Fruit fly (Drosophila melanogaster) whole organism, pupa: Measurements from ENCODE around the gene sqh.

Experiments used
- CG10348 ChIP-seq: fragments of 200-800 bp; sonication (Bioruptor generic); IDR thresholded peaks from 2 replicates; pipeline ENCODE4 v1.3.6; 2022; ENCODE audit warnings: missing biosample characterization, missing genetic modification characterization
- CG12605 ChIP-seq: fragments of 200-800 bp; sonication (Bioruptor generic); IDR thresholded peaks from 2 replicates; pipeline ENCODE4 v1.3.6; 2022; ENCODE audit warnings: missing biosample characterization, missing genetic modification characterization
- CG13204 ChIP-seq: fragments of 200-800 bp; sonication (Bioruptor generic); optimal IDR thresholded peaks from 2 replicates; lab custom pipeline; 2018; ENCODE audit warnings: missing biosample characterization, mild to moderate bottlenecking, missing genetic modification characterization, moderate library complexity
- CG14655 ChIP-seq: fragments of 200-800 bp; sonication (Bioruptor generic); optimal IDR thresholded peaks from 3 replicates; lab custom pipeline; 2017; ENCODE audit warnings: mild to moderate bottlenecking, missing biosample characterization, missing genetic modification reagents, missing genetic modification characterization
- CG15710 ChIP-seq: fragments of 200-800 bp; sonication (Bioruptor generic); optimal IDR thresholded peaks from 2 replicates; lab custom pipeline; 2018; ENCODE audit warnings: missing biosample characterization, mild to moderate bottlenecking, missing genetic modification characterization, moderate library complexity
- CG17806 ChIP-seq: fragments of 200-800 bp; sonication (Bioruptor generic); optimal IDR thresholded peaks from 2 replicates; lab custom pipeline; 2018; ENCODE audit warnings: missing biosample characterization, mild to moderate bottlenecking, missing genetic modification characterization, moderate library complexity
- CG32121 ChIP-seq: fragments of 200-800 bp; sonication (Bioruptor generic); IDR thresholded peaks from 2 replicates; pipeline ENCODE4 v1.3.6; 2022; ENCODE audit warnings: missing biosample characterization, missing genetic modification characterization
- CG34367 ChIP-seq: fragments of 200-800 bp; sonication (Bioruptor generic); optimal IDR thresholded peaks from 2 replicates; lab custom pipeline; 2018; ENCODE audit warnings: missing biosample characterization, mild to moderate bottlenecking, missing genetic modification characterization
- CG4496 ChIP-seq: fragments of 200-800 bp; sonication (Bioruptor generic); IDR thresholded peaks from 3 replicates; pipeline ENCODE4 v1.3.6; 2022; ENCODE audit warnings: missing biosample characterization, missing genetic modification characterization
- CG8159 ChIP-seq: fragments of 200-800 bp; sonication (Bioruptor generic); optimal IDR thresholded peaks from 3 replicates; lab custom pipeline; 2018; ENCODE audit warnings: missing biosample characterization, mild to moderate bottlenecking, missing genetic modification characterization, moderate library complexity
- CG8301 ChIP-seq: fragments of 200-800 bp; sonication (Bioruptor generic); optimal IDR thresholded peaks from 2 replicates; lab custom pipeline; 2018; ENCODE audit warnings: missing biosample characterization, mild to moderate bottlenecking, missing genetic modification characterization
- CG9948 ChIP-seq: fragments of 200-800 bp; sonication (Bioruptor generic); optimal IDR thresholded peaks from 2 replicates; lab custom pipeline; 2018; ENCODE audit warnings: missing biosample characterization, mild to moderate bottlenecking, missing genetic modification characterization, moderate library complexity
- D1 ChIP-seq: fragments of 200-800 bp; sonication (Bioruptor generic); optimal IDR thresholded peaks from 2 replicates; lab custom pipeline; 2018; ENCODE audit warnings: missing biosample characterization, mild to moderate bottlenecking, missing genetic modification characterization, moderate library complexity
- EcR ChIP-seq: fragments of 200-800 bp; sonication (Bioruptor generic); optimal IDR thresholded peaks from 3 replicates; lab custom pipeline; 2019; ENCODE audit warnings: missing biosample characterization, missing genetic modification characterization, mild to moderate bottlenecking, moderate library complexity, missing genetic modification reagents
- Ets98B ChIP-seq: fragments of 200-800 bp; sonication (Bioruptor generic); IDR thresholded peaks from 2 replicates; pipeline ENCODE4 v1.3.6; 2022; ENCODE audit warnings: missing biosample characterization, missing genetic modification characterization
- Pif1A ChIP-seq: fragments of 200-800 bp; sonication (Bioruptor generic); optimal IDR thresholded peaks from 3 replicates; lab custom pipeline; 2016; ENCODE audit warnings: missing biosample characterization, missing genetic modification characterization
- Pif1B ChIP-seq: fragments of 200-800 bp; sonication (Bioruptor generic); optimal IDR thresholded peaks from 3 replicates; lab custom pipeline; 2016; ENCODE audit warnings: missing biosample characterization, missing genetic modification characterization
- Snoo ChIP-seq: fragments of 200-800 bp; sonication (Bioruptor generic); optimal IDR thresholded peaks from 3 replicates; lab custom pipeline; 2017; ENCODE audit warnings: missing biosample characterization, mild to moderate bottlenecking, missing genetic modification characterization, inconsistent platforms
- fd96Ca ChIP-seq: fragments of 200-800 bp; sonication (Bioruptor generic); IDR thresholded peaks from 3 replicates; pipeline ENCODE4 v1.3.6; 2022; ENCODE audit warnings: missing biosample characterization, missing genetic modification characterization
- gl ChIP-seq: fragments of 200-800 bp; sonication (Bioruptor generic); optimal IDR thresholded peaks from 2 replicates; lab custom pipeline; 2018; ENCODE audit warnings: missing biosample characterization, mild to moderate bottlenecking, missing genetic modification characterization
- rn ChIP-seq: fragments of 200-800 bp; sonication (Bioruptor generic); IDR thresholded peaks from 2 replicates; pipeline ENCODE4 v1.3.6; 2022; ENCODE audit warnings: missing biosample characterization, missing genetic modification characterization

The sqh gene

DNA sequence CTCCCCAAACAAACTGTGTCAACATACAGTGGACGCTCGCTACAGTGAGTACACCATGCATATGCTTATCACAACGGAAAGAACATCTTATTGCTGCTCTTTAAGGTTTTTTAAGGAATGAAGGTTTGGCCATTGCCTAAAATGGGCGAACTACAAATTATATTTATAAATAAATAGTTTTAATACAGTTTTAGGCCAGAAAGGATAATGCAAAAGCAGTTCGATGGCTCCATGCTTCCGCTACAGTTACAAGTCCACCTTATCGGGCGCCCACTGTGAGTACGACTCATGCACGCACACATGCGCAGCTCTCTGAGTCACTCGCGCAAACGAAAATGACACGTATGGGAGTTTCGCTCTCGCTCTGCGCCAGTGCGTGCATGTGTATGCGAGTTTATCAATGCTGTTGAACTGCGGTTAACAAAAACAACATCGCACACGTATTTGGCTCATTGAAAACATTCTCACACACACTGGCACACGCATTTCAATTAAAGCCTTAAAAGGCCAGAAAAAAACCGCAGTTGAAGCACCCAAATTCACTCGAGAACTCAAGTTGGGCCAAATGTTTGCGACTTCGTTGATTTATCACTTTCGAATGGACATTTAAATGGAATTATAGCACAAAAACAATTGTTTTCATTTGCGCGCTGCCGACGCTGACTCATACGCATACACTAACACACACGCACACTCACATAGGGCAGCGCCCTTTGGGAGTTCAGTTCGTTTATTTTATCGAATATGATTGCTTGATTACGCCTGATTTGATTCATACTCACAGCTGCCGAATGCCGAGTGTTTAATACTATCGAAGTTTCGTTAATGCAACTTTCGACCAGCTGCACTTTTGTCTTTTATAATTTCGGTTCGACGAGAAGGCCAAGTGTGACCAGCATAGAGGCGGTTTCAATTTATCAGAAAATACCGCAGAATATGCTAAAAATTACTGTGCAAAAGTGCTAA lies at the start of gene sqh:
Gene sqh, minus strand, starts transcription at position 916 of the 966 bp plus-strand sequence.
- peak; percentile 66 for TF ChIP-seq gl
- TF ChIP-seq rn: peak; percentile 78
- no peak for TF ChIP-seq CG13204
- TF ChIP-seq CG8159 (tag; lab: Kevin White, UChicago): peak; percentile 81
- peak; percentile 91 for TF ChIP-seq Ets98B (GFP tag; lab: Robert Waterston, UW)
- TF ChIP-seq CG9948: peak; percentile 82
- TF ChIP-seq Pif1B (GFP tag; lab: Kevin White, UChicago): peak; percentile 87
- TF ChIP-seq CG15710 (tag; lab: Kevin White, UChicago): peak; percentile 86
- peak; percentile 66 for TF ChIP-seq CG17806
- peak; percentile 87 for TF ChIP-seq CG14655 (GFP tag; lab: Kevin White, UChicago)
- peak; percentile 76 for TF ChIP-seq CG12605 (GFP tag; lab: Robert Waterston, UW)
- peak; percentile 84 for TF ChIP-seq Pif1A (GFP tag; lab: Kevin White, UChicago)
- TF ChIP-seq CG10348 (GFP tag; lab: Robert Waterston, UW): peak; percentile 80
- TF ChIP-seq CG32121 (GFP tag; lab: Robert Waterston, UW): peak; percentile 95
- peak; percentile 85 for TF ChIP-seq Snoo (tag; lab: Kevin White, UChicago)
- peak; percentile 94 for TF ChIP-seq EcR (GFP tag; lab: Kevin White, UChicago)
- TF ChIP-seq D1 (tag; lab: Kevin White, UChicago): no peak
- peak; percentile 75 for TF ChIP-seq CG34367 (tag; lab: Kevin White, UChicago)
- peak; percentile 82 for TF ChIP-seq CG8301 (tag; lab: Kevin White, UChicago)
- peak; percentile 96 for TF ChIP-seq fd96Ca (GFP tag; lab: Robert Waterston, UW)
- peak; percentile 94 for TF ChIP-seq CG4496

DNA sequence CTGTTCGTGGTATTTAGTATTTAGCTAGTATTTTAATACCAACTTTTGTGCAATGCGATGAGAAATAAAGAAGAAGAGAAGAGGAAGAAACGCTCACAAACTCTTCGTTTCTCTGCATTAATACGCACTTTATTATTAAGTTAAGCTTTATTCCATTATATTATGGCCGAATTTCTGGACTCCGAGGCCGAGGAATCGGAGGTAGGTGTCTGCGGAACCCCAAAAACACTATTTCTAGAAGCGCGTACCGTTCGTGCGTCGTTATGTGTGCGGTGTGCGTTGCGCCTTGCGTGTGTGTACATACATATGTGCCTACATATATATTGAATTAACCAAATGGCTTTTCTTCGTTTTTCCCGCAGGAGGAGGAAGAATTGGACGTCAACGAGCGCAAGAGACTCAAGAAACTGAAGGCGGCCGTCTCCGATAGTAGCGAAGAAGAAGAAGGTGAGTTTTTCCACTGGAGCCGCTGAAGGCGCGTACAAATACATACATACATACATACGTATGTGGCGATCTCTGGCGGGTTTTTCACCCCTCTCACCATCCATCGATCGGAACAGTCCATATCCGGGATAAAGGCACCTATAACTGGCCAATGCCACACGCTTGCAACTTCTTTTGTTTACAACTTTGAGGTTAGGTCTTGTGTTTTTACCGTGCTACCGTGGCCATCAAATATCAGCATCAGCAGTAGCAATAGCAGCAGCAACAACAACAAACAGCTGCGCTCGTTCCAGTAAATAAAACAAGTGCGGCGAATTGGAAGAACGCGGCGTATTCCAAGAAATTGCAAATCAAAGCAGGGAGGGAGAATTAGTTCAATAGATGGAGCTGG lies 43.0 kb upstream of the sqh start, which contains the start of gene Spt6:
Gene Spt6, plus strand, starts transcription at position 53 of the 838 bp plus-strand sequence.
- TF ChIP-seq CG12605 (GFP tag; lab: Robert Waterston, UW): no peak
- TF ChIP-seq CG13204: no peak
- peak; percentile 9 for TF ChIP-seq EcR (GFP tag; lab: Kevin White, UChicago)
- no peak for TF ChIP-seq CG9948

DNA sequence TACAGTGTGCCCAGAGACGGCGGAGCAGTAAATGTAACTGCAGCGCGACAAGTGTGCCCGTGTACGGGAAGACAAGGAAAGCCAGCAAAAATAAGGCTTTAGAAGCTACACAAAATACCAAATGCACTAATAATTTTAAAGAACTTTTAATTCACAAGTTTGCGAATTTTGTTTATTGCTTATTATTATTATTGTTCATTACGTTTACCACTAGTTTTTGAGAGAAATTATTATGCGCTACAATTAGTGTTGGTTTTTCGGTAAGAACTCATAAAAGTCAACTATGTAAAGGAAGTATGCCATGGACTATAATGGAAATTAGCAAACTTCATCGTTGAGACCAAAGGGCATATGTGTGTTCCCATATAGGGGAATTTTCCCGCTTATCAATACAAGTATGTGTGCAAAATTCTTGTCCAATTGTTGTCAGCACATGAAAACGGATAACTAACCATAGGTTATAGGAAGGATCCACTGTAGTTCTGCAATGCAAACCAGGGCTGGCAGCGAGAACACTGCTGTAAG lies 42.3 kb upstream of the sqh start, which contains the start of gene schlank:
Gene schlank, minus strand, starts transcription at position 42 of the 525 bp plus-strand sequence.
- TF ChIP-seq gl (no peak), CG8159 (tag; lab: Kevin White, UChicago) (peak; percentile 63), CG34367 (tag; lab: Kevin White, UChicago) (peak; percentile 28), Pif1B (GFP tag; lab: Kevin White, UChicago) (no peak), CG17806 (peak; percentile 28), Ets98B (GFP tag; lab: Robert Waterston, UW) (peak; percentile 65), CG15710 (tag; lab: Kevin White, UChicago) (peak; percentile 43), Snoo (tag; lab: Kevin White, UChicago) (peak; percentile 7), CG10348 (GFP tag; lab: Robert Waterston, UW) (no peak), CG8301 (tag; lab: Kevin White, UChicago) (peak; percentile 39), fd96Ca (GFP tag; lab: Robert Waterston, UW) (peak; percentile 74; the same call in 2 of the 3 replicates), rn (0 out of 2 replicates have a peak, but pooled peaks have one; percentile 31), D1 (tag; lab: Kevin White, UChicago) (no peak), CG13204 (no peak), CG14655 (GFP tag; lab: Kevin White, UChicago) (no peak), CG4496 (peak; percentile 82), EcR (GFP tag; lab: Kevin White, UChicago) (no peak), CG32121 (GFP tag; lab: Robert Waterston, UW) (peak; percentile 64), CG12605 (GFP tag; lab: Robert Waterston, UW) (no peak), Pif1A (GFP tag; lab: Kevin White, UChicago) (no peak), CG9948 (peak; percentile 8)

DNA sequence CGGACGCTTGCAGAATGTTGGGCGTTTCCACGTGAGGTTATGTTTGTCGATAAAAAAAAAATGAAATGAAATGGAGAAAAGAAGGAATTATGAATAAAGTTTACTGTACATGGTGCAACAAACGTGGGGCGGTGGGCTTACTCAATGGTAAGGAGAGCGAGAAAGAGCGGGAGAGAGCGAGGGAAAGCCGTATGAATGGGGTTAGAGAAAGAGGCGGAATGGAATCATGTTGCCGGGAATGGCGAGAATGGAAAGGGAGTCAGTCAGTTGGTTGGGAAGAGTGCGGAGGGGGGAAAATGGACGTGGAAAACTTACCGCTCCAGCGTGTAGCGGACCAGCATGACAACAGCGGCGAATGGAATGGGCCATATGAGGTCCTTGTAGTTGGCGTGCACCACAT lies 41.2 kb upstream of the sqh start:
- TF ChIP-seq CG9948: no peak
- TF ChIP-seq CG13204: no peak
- peak; percentile 31; the same call in 1 of the 3 replicates for TF ChIP-seq CG4496

DNA sequence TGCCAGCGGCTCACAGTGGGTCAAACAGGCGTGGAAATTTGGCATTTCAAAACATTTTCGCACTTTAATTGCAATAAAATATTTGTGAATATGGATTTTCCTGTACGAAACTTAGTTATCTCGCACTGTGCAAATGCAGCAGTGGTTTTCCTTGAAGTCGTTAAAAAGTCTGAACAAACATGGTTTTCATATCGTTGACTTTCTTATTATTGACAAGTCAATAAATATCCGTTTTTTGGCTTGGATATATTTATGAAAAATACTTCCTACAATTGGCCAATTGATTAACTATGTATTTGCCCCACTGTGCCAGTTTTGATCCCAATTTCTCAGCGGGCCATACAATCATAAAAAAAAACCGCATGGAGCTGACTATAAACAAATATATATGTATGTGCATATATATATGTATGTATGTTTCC lies 40.5 kb upstream of the sqh start:
- TF ChIP-seq CG8301 (tag; lab: Kevin White, UChicago): peak; percentile 89
- TF ChIP-seq fd96Ca (GFP tag; lab: Robert Waterston, UW): peak; percentile 96
- no peak for TF ChIP-seq EcR (GFP tag; lab: Kevin White, UChicago)
- TF ChIP-seq gl: peak; percentile 59
- peak; percentile 52 for TF ChIP-seq CG13204
- peak; percentile 84 for TF ChIP-seq CG34367 (tag; lab: Kevin White, UChicago)
- peak; percentile 84 for TF ChIP-seq CG17806
- peak; percentile 95 for TF ChIP-seq CG32121 (GFP tag; lab: Robert Waterston, UW)
- TF ChIP-seq CG15710 (tag; lab: Kevin White, UChicago): peak; percentile 86
- TF ChIP-seq CG12605 (GFP tag; lab: Robert Waterston, UW): peak; percentile 85
- TF ChIP-seq CG10348 (GFP tag; lab: Robert Waterston, UW): peak; percentile 82
- TF ChIP-seq CG8159 (tag; lab: Kevin White, UChicago): peak; percentile 88
- TF ChIP-seq Pif1B (GFP tag; lab: Kevin White, UChicago): peak; percentile 91
- peak; percentile 75; the same call in 1 of the 2 replicates for TF ChIP-seq rn
- peak; percentile 93 for TF ChIP-seq CG14655 (GFP tag; lab: Kevin White, UChicago)
- peak; percentile 96 for TF ChIP-seq Pif1A (GFP tag; lab: Kevin White, UChicago)
- TF ChIP-seq CG9948: peak; percentile 89
- TF ChIP-seq Ets98B (GFP tag; lab: Robert Waterston, UW): peak; percentile 88
- TF ChIP-seq Snoo (tag; lab: Kevin White, UChicago): peak; percentile 85
- no peak for TF ChIP-seq D1 (tag; lab: Kevin White, UChicago)
- peak; percentile 92 for TF ChIP-seq CG4496
